Fruit fly (Drosophila melanogaster): Measurements from ENCODE around the gene Sgs3.
A peak's percentile ranks its signal among the peaks of the same experiment; 100 is the strongest.

DNA sequence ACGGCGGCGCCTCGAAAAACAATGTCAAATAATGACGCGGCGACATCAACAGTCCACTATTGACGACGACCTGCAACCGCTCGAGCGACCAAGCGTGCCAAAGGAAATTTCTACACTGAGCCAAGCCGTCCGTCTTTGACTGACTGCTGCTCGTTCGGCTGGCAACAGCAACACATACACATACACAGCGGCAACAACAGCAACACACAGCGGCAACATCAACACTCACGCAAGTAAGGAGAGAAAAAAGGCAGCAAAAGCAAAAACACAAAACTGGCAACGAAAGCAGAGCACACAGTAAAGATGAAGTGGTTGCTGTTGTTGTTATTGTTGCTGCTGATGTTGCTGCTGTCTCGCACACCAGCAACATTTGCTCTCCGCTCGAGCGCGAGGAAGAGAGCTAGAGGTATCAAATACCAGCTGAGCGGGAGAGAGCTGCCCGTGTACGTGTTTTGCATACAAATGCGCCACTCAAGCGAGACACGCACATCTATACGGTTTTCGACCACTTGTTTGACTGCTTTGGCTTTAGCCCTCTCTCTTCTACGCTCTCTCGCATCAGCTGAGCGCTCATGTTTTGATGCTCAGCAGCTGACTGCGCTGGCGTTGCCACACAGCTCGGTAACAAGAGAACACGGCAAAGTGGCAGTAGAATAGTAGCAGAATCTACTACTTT, 41.1 kb downstream of the Sgs3 start:
- peak; percentile 81 for TF ChIP-seq EcR (GFP tag; optimal IDR thresholded peaks at IDR 0.05)
- no peak for TF ChIP-seq D1 (tag; optimal IDR thresholded peaks at IDR 0.05)
- TF ChIP-seq gl (tag; optimal IDR thresholded peaks at IDR 0.05): peak; percentile 86
- peak; percentile 57 for TF ChIP-seq Pif1B (GFP tag; optimal IDR thresholded peaks at IDR 0.05)
- peak; percentile 45 for TF ChIP-seq CG17806 (tag; optimal IDR thresholded peaks at IDR 0.05)
- peak; percentile 42 for TF ChIP-seq Snoo (tag; optimal IDR thresholded peaks at IDR 0.05)
